Fruit fly (Drosophila melanogaster): ENCODE data around the gene CG17746.
A peak's percentile ranks its signal among the peaks of the same experiment; 100 is the strongest.

Gene CG17746

dm6 chr3L:3276930-3277329 lies 37.6 kb upstream of the CG17746 start (continued):
- TF ChIP-seq pnt (GFP tag; optimal IDR thresholded peaks at IDR 0.05) (no peak), CG18011 (GFP tag; optimal IDR thresholded peaks at IDR 0.05) (no peak), vvl (GFP tag; IDR thresholded peaks at IDR 0.05) (no peak), CG17328 (GFP tag; IDR thresholded peaks at IDR 0.05) (no peak), Pdp1 (GFP tag; optimal IDR thresholded peaks at IDR 0.05) (peak in 1 of 2 experiments; percentile 26), CG43689 (GFP tag; IDR thresholded peaks at IDR 0.05) (no peak), CoRest (tag; optimal IDR thresholded peaks at IDR 0.05) (peak; percentile 27), Kr (GFP tag; optimal IDR thresholded peaks at IDR 0.05) (no peak), Hmx (GFP tag; optimal IDR thresholded peaks at IDR 0.05) (no peak), Dp (GFP tag; optimal IDR thresholded peaks at IDR 0.05) (peak; percentile 8), CG6683 (GFP tag; optimal IDR thresholded peaks at IDR 0.05) (no peak), CG32767 (GFP tag; IDR thresholded peaks at IDR 0.05) (no peak), sr (GFP tag; IDR thresholded peaks at IDR 0.05) (no peak), Opbp (GFP tag; IDR thresholded peaks at IDR 0.05; ENCODE audit: partially characterized antibody) (peak; percentile 49; the same call in 1 of the 3 replicates), mam (GFP tag; optimal IDR thresholded peaks at IDR 0.05) (no peak), CG11560 (tag; IDR thresholded peaks at IDR 0.05) (no peak), HLHmδ (GFP tag; optimal IDR thresholded peaks at IDR 0.05) (no peak), ranshi (GFP tag; IDR thresholded peaks at IDR 0.05) (no peak), Rx (GFP tag; IDR thresholded peaks at IDR 0.05) (no peak), CG7963 (GFP tag; IDR thresholded peaks at IDR 0.05; ENCODE audit: partially characterized antibody) (no peak), Bgb (GFP tag; IDR thresholded peaks at IDR 0.05; ENCODE audit: partially characterized antibody) (peak; percentile 23; the same call in 1 of the 2 replicates), stwl (tag; optimal IDR thresholded peaks at IDR 0.05) (peak; percentile 54)

DNA sequence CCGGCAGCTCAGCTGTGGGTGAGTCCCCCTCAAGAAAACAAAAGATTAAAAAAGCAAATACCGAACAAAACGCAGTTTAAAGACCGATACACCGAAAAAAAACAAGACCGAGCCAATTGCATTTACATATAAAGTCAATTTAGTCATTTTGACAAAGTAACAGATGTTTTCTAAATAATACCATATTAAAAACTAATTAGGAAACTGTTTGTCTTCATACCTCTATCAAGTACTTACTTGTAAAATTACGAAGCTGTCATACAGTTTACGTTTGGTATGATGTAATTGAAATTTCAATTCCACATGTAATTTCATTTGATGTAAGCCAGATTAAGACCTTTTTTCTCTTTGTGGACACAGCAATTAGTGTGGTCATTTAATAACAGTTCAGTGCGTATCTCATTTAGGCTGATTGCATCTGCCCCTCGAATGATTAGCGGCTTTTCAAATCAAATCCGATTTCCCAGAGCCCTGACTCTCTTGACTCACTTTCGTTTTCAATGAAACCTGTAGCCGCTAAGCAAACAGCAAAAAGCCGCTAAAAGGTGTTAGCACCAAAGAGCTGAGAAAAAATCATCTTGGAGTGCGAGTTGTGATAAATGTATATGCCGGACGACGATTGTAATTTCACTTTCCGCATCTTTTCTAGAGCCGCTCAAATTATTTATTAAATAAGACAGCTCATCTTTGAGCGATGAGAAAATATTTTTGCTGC lies 35.2 kb upstream of the CG17746 start:
- TF ChIP-seq otp (GFP tag; IDR thresholded peaks at IDR 0.05) (no peak), br (optimal IDR thresholded peaks at IDR 0.05) (no peak), CG11085 (GFP tag; IDR thresholded peaks at IDR 0.05) (no peak), D (optimal IDR thresholded peaks at IDR 0.05) (no peak), D (GFP tag; optimal IDR thresholded peaks at IDR 0.05) (no peak), CG8924 (tag; optimal IDR thresholded peaks at IDR 0.05) (no peak), sens (GFP tag) (peak; percentile 70), NC2α (GFP tag; optimal IDR thresholded peaks at IDR 0.05) (no peak), cg (GFP tag; optimal IDR thresholded peaks at IDR 0.05) (no peak), prd (optimal IDR thresholded peaks at IDR 0.05) (no peak), prd (GFP tag; IDR thresholded peaks at IDR 0.05) (no peak), Hr39 (optimal IDR thresholded peaks at IDR 0.05) (no peak), CG15514 (GFP tag; optimal IDR thresholded peaks at IDR 0.05) (no peak), CG12659 (GFP tag; optimal IDR thresholded peaks at IDR 0.05) (no peak), danr (GFP tag; IDR thresholded peaks at IDR 0.05) (no peak), pho (GFP tag; optimal IDR thresholded peaks at IDR 0.05) (no peak), CG14441 (GFP tag; IDR thresholded peaks at IDR 0.05) (no peak), gro (GFP tag; optimal IDR thresholded peaks at IDR 0.05) (no peak), CTCF (GFP tag; optimal IDR thresholded peaks at IDR 0.05) (no peak), corto (GFP tag; optimal IDR thresholded peaks at IDR 0.05) (no peak), Doc3 (GFP tag; IDR thresholded peaks at IDR 0.05; ENCODE audit: partially characterized antibody) (no peak), klu (GFP tag; IDR thresholded peaks at IDR 0.05) (no peak), CG12299 (tag; optimal IDR thresholded peaks at IDR 0.05) (no peak), CG7963 (GFP tag; IDR thresholded peaks at IDR 0.05; ENCODE audit: partially characterized antibody) (no peak), row (GFP tag; IDR thresholded peaks at IDR 0.05) (no peak), nerfin-2 (GFP tag; IDR thresholded peaks at IDR 0.05; ENCODE audit: partially characterized antibody) (no peak), Blimp-1 (GFP tag; optimal IDR thresholded peaks at IDR 0.05) (peak; percentile 92), pnt (GFP tag; optimal IDR thresholded peaks at IDR 0.05) (no peak), bcd (GFP tag; optimal IDR thresholded peaks at IDR 0.05) (no peak), en (GFP tag; optimal IDR thresholded peaks at IDR 0.05) (no peak), CG4282 (GFP tag; optimal IDR thresholded peaks at IDR 0.05) (no peak), dmrt99B (tag; optimal IDR thresholded peaks at IDR 0.05) (peak; percentile 13)

Data from whole organism, embryonic.